Fruit fly (Drosophila melanogaster) whole organism, embryonic: ENCODE results near the gene CG15449.

Experiments
- CG4820 ChIP-seq: fragments of 200-800 bp; sonication (Bioruptor generic); optimal IDR thresholded peaks from 3 replicates; lab custom pipeline; 2016; ENCODE audit warnings: missing biosample characterization, missing genetic modification characterization
- Sin3A ChIP-seq: fragments of >200 bp; optimal IDR thresholded peaks from 2 replicates; lab custom pipeline; 2018
- Vsx1 ChIP-seq: fragments of 200-800 bp; sonication (Bioruptor generic); optimal IDR thresholded peaks from 2 replicates; lab custom pipeline; 2017; ENCODE audit warnings: missing biosample characterization, mild to moderate bottlenecking, missing genetic modification characterization, missing genetic modification reagents
- lov ChIP-seq, 2 experiments: fragments of 200-800 bp in 1 of 2; fragments of >200 bp in 1 of 2; sonication (Bioruptor generic) in 1 of 2; IDR thresholded peaks in 1 of 2; optimal IDR thresholded peaks in 1 of 2; 2 replicates in 1 of 2; 3 replicates in 1 of 2; pipeline versions ENCODE4 v1.3.6 to Lab custom; 2017 to 2022; ENCODE audit warnings: missing biosample characterization in 1 of 2, missing genetic modification characterization in 1 of 2

DNA sequence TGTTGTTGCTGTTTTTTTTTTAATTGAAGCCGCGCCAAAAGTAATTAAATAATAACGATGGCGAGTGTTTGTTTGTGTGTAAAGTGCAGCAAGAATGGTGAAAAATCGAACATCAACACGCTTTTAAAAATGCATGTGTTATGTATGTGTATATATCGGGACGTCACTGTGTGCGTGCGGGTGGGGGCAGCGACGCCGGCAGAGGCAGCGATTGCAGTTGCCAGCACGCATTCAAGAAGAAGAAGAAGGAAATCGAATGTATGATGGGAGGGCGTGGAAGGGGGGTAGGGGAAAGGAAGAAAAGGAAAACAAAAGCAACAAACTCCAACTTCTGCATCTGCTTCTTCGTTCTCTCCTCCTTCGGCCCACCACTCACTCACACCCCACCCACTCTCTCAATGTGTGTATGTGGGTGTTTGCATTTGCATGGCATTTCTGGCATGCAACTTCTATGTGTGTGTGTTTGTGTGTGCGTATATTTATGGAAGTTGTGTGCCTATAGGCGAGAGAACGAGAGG lies 14.6 kb upstream of the CG15449 start:
- TF ChIP-seq Vsx1 (no peak), lov (optimal IDR thresholded peaks at IDR 0.05; lab: Kevin White, UChicago) (no peak), lov (GFP tag; IDR thresholded peaks at IDR 0.05; lab: Robert Waterston, UW) (no peak), Sin3A (lab: Kevin White, UChicago) (no peak), CG4820 (GFP tag; lab: Kevin White, UChicago) (no peak)
